Fruit fly (Drosophila melanogaster): ENCODE results near the gene Ugt302K1.

- TF ChIP-seq insv (optimal IDR thresholded peaks at IDR 0.05) (no peak), ttk (optimal IDR thresholded peaks at IDR 0.05) (no peak), Myc (optimal IDR thresholded peaks at IDR 0.05) (no peak)
Observed at dm6 chr3R:11200042-11200884, 46.6 kb upstream of the Ugt302K1 start.
